Worm (Caenorhabditis elegans) whole organism, early embryonic: Measurements from ENCODE around the gene scav-1.

Source experiments
- B0310.2 ChIP-seq: sonication (generic microtip); optimal IDR thresholded peaks from 2 replicates; lab custom pipeline; 2016; ENCODE audit warnings: mild to moderate bottlenecking, missing genetic modification characterization, missing compliant biosample characterization
- F13C5.2 ChIP-seq: sonication (generic microtip); optimal IDR thresholded peaks from 2 replicates; lab custom pipeline; 2017; ENCODE audit warnings: mild to moderate bottlenecking, missing genetic modification characterization, inconsistent platforms, missing compliant biosample characterization
- aly-1 ChIP-seq: sonication (generic microtip); optimal IDR thresholded peaks from 2 replicates; lab custom pipeline; 2016; ENCODE audit warnings: missing genetic modification characterization, missing compliant biosample characterization
- ama-1 ChIP-seq: fragments of 150-350 bp; optimal IDR thresholded peaks from 2 replicates; lab custom pipeline; 2014
- ceh-13 ChIP-seq: fragments of 200-800 bp; sonication (Bioruptor generic); optimal IDR thresholded peaks from 2 replicates; lab custom pipeline; 2018; ENCODE audit warnings: mild to moderate bottlenecking, missing genetic modification characterization, missing compliant biosample characterization
- ceh-36 ChIP-seq: sonication (generic microtip); optimal IDR thresholded peaks from 2 replicates; lab custom pipeline; 2016; ENCODE audit warnings: missing genetic modification characterization, inconsistent platforms, missing compliant biosample characterization
- ets-7 ChIP-seq: sonication (generic microtip); optimal IDR thresholded peaks from 2 replicates; lab custom pipeline; 2016; ENCODE audit warnings: missing genotype, missing genetic modification characterization, missing compliant biosample characterization
- flt-1 ChIP-seq: fragments of 200-800 bp; sonication (Bioruptor generic); IDR thresholded peaks from 2 replicates; pipeline ENCODE4 v1.3.6; 2022; ENCODE audit warnings: missing genetic modification characterization, missing compliant biosample characterization
- hmbx-1 ChIP-seq: sonication (generic microtip); optimal IDR thresholded peaks from 2 replicates; lab custom pipeline; 2016; ENCODE audit warnings: mild to moderate bottlenecking, missing genetic modification characterization, missing compliant biosample characterization
- hmg-4 ChIP-seq: fragments of 200-800 bp; sonication (Bioruptor generic); optimal IDR thresholded peaks from 2 replicates; lab custom pipeline; 2018; ENCODE audit warnings: mild to moderate bottlenecking, missing genetic modification characterization, missing compliant biosample characterization
- hnd-1 ChIP-seq: sonication (generic microtip); optimal IDR thresholded peaks from 2 replicates; lab custom pipeline; 2016; ENCODE audit warnings: missing genetic modification characterization, missing compliant biosample characterization
- pes-1 ChIP-seq: fragments of 200-800 bp; sonication (Bioruptor generic); IDR thresholded peaks from 2 replicates; pipeline ENCODE4 v1.3.6; 2022; ENCODE audit warnings: missing genetic modification reagents, missing genetic modification characterization, missing compliant biosample characterization
- scrt-1 ChIP-seq: fragments of 200-800 bp; sonication (Bioruptor generic); IDR thresholded peaks from 2 replicates; pipeline ENCODE4 v1.3.6; 2022; ENCODE audit warnings: missing genetic modification characterization, missing compliant biosample characterization
- sea-1 ChIP-seq: fragments of 200-800 bp; sonication (Bioruptor generic); conservative IDR thresholded peaks from 2 replicates; pipeline ENCODE4 v1.3.6; 2022; ENCODE audit warnings: missing genetic modification characterization, missing compliant biosample characterization
- tbx-11 ChIP-seq: fragments of 200-800 bp; sonication (Bioruptor generic); IDR thresholded peaks from 2 replicates; pipeline ENCODE4 v1.3.6; 2022; ENCODE audit warnings: missing genetic modification characterization, missing compliant biosample characterization
- tbx-37 ChIP-seq: fragments of 200-800 bp; sonication (Bioruptor generic); conservative IDR thresholded peaks from 2 replicates; pipeline ENCODE4 v1.3.6; 2022; ENCODE audit warnings: missing genetic modification reagents, missing genetic modification characterization, missing compliant biosample characterization
- tra-4 ChIP-seq: sonication (generic microtip); optimal IDR thresholded peaks from 2 replicates; lab custom pipeline; 2017; ENCODE audit warnings: missing genetic modification characterization, missing compliant biosample characterization

The scav-1 gene

ce11 chrX:5377307-5377706, 23.1 kb downstream of the scav-1 start, which contains the start of gene sek-5:
Gene sek-5, plus strand, starts transcription at chrX:5377607.
- no peak for TF ChIP-seq flt-1 (GFP tag; lab: Robert Waterston, UW)
- TF ChIP-seq hnd-1 (tag; lab: Kevin White, UChicago) = no peak
- TF ChIP-seq hmbx-1 (tag; lab: Kevin White, UChicago) = no peak
- no peak for TF ChIP-seq sea-1 (GFP tag; lab: Robert Waterston, UW)
- no peak for TF ChIP-seq ceh-13 (GFP tag; lab: Kevin White, UChicago)
- TF ChIP-seq tbx-37 (GFP tag; lab: Robert Waterston, UW) = no peak
- no peak for TF ChIP-seq hmg-4
- TF ChIP-seq ceh-36 (tag; lab: Kevin White, UChicago) = no peak
- no peak for TF ChIP-seq pes-1 (GFP tag; lab: Robert Waterston, UW)
- no peak for TF ChIP-seq tbx-11
- no peak for TF ChIP-seq scrt-1 (GFP tag; lab: Robert Waterston, UW)
- TF ChIP-seq F13C5.2 = no peak
- TF ChIP-seq aly-1 = no peak
- TF ChIP-seq B0310.2 (tag; lab: Kevin White, UChicago) = no peak
- TF ChIP-seq ama-1 (lab: Kevin White, UChicago) = no peak
- no peak for TF ChIP-seq ets-7 (tag; lab: Kevin White, UChicago)
- TF ChIP-seq tra-4 = no peak

DNA sequence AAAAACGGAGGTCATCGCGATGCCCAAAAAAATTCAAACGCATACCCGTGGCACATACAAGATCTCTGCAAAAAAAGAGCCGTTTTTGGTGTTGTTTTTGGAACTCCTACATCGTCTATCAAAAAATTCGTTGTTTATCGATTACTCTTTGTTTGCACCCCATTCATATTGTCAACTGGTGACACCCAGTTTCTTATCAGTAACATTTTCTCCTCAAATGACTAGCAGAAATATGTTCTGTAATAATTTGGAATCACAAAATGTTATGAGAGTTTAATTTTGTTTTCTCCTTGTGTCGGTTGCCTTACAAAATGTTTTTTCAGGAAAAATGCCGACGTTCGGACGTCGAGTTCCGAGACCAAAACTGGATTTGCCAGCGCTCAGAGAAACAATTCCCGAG, 25.6 kb downstream of the scav-1 start, which contains the start of gene sek-4:
TSS of gene sek-4 (plus strand) at position 318 of the 400 bp plus-strand sequence.
- TF ChIP-seq ama-1 (lab: Kevin White, UChicago) (no peak), B0310.2 (tag; lab: Kevin White, UChicago) (no peak), hmg-4 (no peak), ceh-36 (tag; lab: Kevin White, UChicago) (no peak), tra-4 (no peak), F13C5.2 (no peak), aly-1 (no peak), pes-1 (GFP tag; lab: Robert Waterston, UW) (no peak), hmbx-1 (tag; lab: Kevin White, UChicago) (no peak), ceh-13 (GFP tag; lab: Kevin White, UChicago) (no peak), sea-1 (GFP tag; lab: Robert Waterston, UW) (no peak), tbx-11 (no peak)

ce11 chrX:5373597-5373996, 26.8 kb downstream of the scav-1 start:
- TF ChIP-seq B0310.2 (tag; lab: Kevin White, UChicago) = no peak
- no peak for TF ChIP-seq ets-7 (tag; lab: Kevin White, UChicago)
- TF ChIP-seq sea-1 (GFP tag; lab: Robert Waterston, UW) = no peak
- no peak for TF ChIP-seq F13C5.2
- no peak for TF ChIP-seq tbx-11
- TF ChIP-seq tra-4 = no peak
- no peak for TF ChIP-seq ceh-36 (tag; lab: Kevin White, UChicago)
- TF ChIP-seq tbx-37 (GFP tag; lab: Robert Waterston, UW) = no peak

- TF ChIP-seq hmbx-1 (tag; lab: Kevin White, UChicago) (no peak), ceh-36 (tag; lab: Kevin White, UChicago) (no peak), sea-1 (GFP tag; lab: Robert Waterston, UW) (no peak), ama-1 (lab: Kevin White, UChicago) (no peak), hmg-4 (no peak), ets-7 (tag; lab: Kevin White, UChicago) (no peak), pes-1 (GFP tag; lab: Robert Waterston, UW) (no peak), tra-4 (no peak), scrt-1 (GFP tag; lab: Robert Waterston, UW) (no peak)
These were observed 27.7 kb downstream of the scav-1 start, which contains the start of gene F35C8.8 for ce11 chrX:5372638-5373037. Gene F35C8.8, minus strand, starts transcription at chrX:5372639.

ce11 chrX:5370605-5371004, 29.8 kb downstream of the scav-1 start:
- no peak for TF ChIP-seq sea-1 (GFP tag; lab: Robert Waterston, UW)
- no peak for TF ChIP-seq ets-7 (tag; lab: Kevin White, UChicago)
- no peak for TF ChIP-seq flt-1 (GFP tag; lab: Robert Waterston, UW)
- no peak for TF ChIP-seq hmg-4
- TF ChIP-seq tbx-11 = no peak
- no peak for TF ChIP-seq B0310.2 (tag; lab: Kevin White, UChicago)
- TF ChIP-seq ama-1 (lab: Kevin White, UChicago) = no peak
- TF ChIP-seq F13C5.2 = no peak
- no peak for TF ChIP-seq scrt-1 (GFP tag; lab: Robert Waterston, UW)
- no peak for TF ChIP-seq tra-4
- TF ChIP-seq hnd-1 (tag; lab: Kevin White, UChicago) = no peak
- no peak for TF ChIP-seq tbx-37 (GFP tag; lab: Robert Waterston, UW)
- TF ChIP-seq pes-1 (GFP tag; lab: Robert Waterston, UW) = no peak
- no peak for TF ChIP-seq hmbx-1 (tag; lab: Kevin White, UChicago)
- no peak for TF ChIP-seq ceh-13 (GFP tag; lab: Kevin White, UChicago)
- TF ChIP-seq ceh-36 (tag; lab: Kevin White, UChicago) = no peak
- no peak for TF ChIP-seq aly-1

DNA sequence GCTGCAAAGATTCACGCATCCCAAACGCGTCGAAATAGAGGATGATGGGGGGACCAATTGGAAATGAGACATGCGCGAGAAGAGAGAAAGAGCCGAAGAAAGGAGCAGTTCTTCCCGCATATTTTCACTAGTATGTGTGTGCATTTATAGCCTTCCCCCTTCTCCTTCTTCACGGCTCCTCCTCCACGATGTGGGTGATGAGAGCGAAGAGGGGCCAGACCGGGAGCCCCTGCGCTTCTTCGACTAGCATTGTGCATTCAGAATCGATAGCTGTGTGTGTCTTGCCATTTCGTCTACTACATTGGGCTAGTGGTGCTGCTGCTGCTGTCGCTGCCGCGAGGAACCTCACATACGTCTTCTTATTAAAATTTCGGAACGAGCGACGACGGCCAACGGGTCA, 32.2 kb downstream of the scav-1 start, which contains the start of gene jkk-1:
TSS of gene jkk-1 (plus strand) at position 249 of the 400 bp plus-strand sequence.
- TF ChIP-seq ama-1 (lab: Kevin White, UChicago) (no peak), tra-4 (no peak), B0310.2 (tag; lab: Kevin White, UChicago) (no peak), F13C5.2 (no peak), aly-1 (no peak), hmbx-1 (tag; lab: Kevin White, UChicago) (no peak), pes-1 (GFP tag; lab: Robert Waterston, UW) (no peak), ceh-36 (tag; lab: Kevin White, UChicago) (no peak), ceh-13 (GFP tag; lab: Kevin White, UChicago) (no peak), tbx-37 (GFP tag; lab: Robert Waterston, UW) (no peak), hmg-4 (no peak), flt-1 (GFP tag; lab: Robert Waterston, UW) (no peak), tbx-11 (no peak)

ce11 chrX:5366613-5367012, 33.8 kb downstream of the scav-1 start:
- TF ChIP-seq hnd-1 (tag; lab: Kevin White, UChicago) (no peak), sea-1 (GFP tag; lab: Robert Waterston, UW) (no peak), flt-1 (GFP tag; lab: Robert Waterston, UW) (no peak), scrt-1 (GFP tag; lab: Robert Waterston, UW) (no peak), tbx-37 (GFP tag; lab: Robert Waterston, UW) (no peak), hmbx-1 (tag; lab: Kevin White, UChicago) (no peak), ceh-36 (tag; lab: Kevin White, UChicago) (no peak), F13C5.2 (no peak), ama-1 (lab: Kevin White, UChicago) (no peak), tra-4 (no peak), aly-1 (no peak), hmg-4 (no peak), ets-7 (tag; lab: Kevin White, UChicago) (no peak), ceh-13 (GFP tag; lab: Kevin White, UChicago) (no peak), pes-1 (GFP tag; lab: Robert Waterston, UW) (no peak), tbx-11 (no peak)
